Worm (Caenorhabditis elegans) whole organism, young adult: Measurements from ENCODE around the gene lbp-9.

Source experiments
- B0261.1 ChIP-seq: sonication (generic microtip); optimal IDR thresholded peaks from 2 replicates; lab custom pipeline; 2016; ENCODE audit warnings: mild to moderate bottlenecking, missing genetic modification characterization, moderate library complexity, missing compliant biosample characterization
- F22D6.2 ChIP-seq: sonication (generic microtip); optimal IDR thresholded peaks from 2 replicates; lab custom pipeline; 2016; ENCODE audit warnings: mild to moderate bottlenecking, missing genetic modification characterization, missing compliant biosample characterization
- F33H1.4 ChIP-seq: fragments of 200-800 bp; sonication (Bioruptor generic); IDR thresholded peaks from 2 replicates; pipeline ENCODE4 v1.3.6; 2022; ENCODE audit warnings: missing genetic modification reagents, missing genetic modification characterization, missing compliant biosample characterization
- K11D2.4 ChIP-seq: fragments of 200-800 bp; sonication (Bioruptor generic); IDR thresholded peaks from 2 replicates; pipeline ENCODE4 v1.3.6; 2022; ENCODE audit warnings: missing genetic modification reagents, missing genetic modification characterization, missing compliant biosample characterization
- Y56A3A.18 ChIP-seq: fragments of 200-800 bp; sonication (Bioruptor generic); IDR thresholded peaks from 2 replicates; pipeline ENCODE4 v1.3.6; 2022; ENCODE audit warnings: missing genetic modification reagents, missing genetic modification characterization, missing compliant biosample characterization
- Y67H2A.10 ChIP-seq: fragments of 200-800 bp; sonication (Bioruptor generic); conservative IDR thresholded peaks from 2 replicates; pipeline ENCODE4 v1.3.6; 2022; ENCODE audit warnings: missing genetic modification reagents, missing genetic modification characterization, missing compliant biosample characterization
- Y79H2A.3 ChIP-seq: fragments of 200-800 bp; sonication (Bioruptor generic); conservative IDR thresholded peaks from 2 replicates; pipeline ENCODE4 v1.3.6; 2022; ENCODE audit warnings: missing genetic modification reagents, missing genetic modification characterization, missing compliant biosample characterization
- athp-1 ChIP-seq: sonication (generic microtip); optimal IDR thresholded peaks from 2 replicates; lab custom pipeline; 2017; ENCODE audit warnings: mild to moderate bottlenecking, missing genetic modification characterization, missing compliant biosample characterization
- attf-3 ChIP-seq: fragments of 200-800 bp; sonication (Bioruptor generic); conservative IDR thresholded peaks from 2 replicates; pipeline ENCODE4 v1.3.6; 2022; ENCODE audit warnings: missing genetic modification reagents, missing genetic modification characterization, missing compliant biosample characterization
- attf-6 ChIP-seq: fragments of 200-800 bp; sonication (Bioruptor generic); IDR thresholded peaks from 2 replicates; pipeline ENCODE4 v1.3.6; 2022; ENCODE audit warnings: missing genetic modification reagents, missing genetic modification characterization, missing compliant biosample characterization
- ceh-100 ChIP-seq: fragments of 200-800 bp; sonication (Bioruptor generic); IDR thresholded peaks from 2 replicates; pipeline ENCODE4 v1.3.6; 2022; ENCODE audit warnings: missing genetic modification reagents, missing genetic modification characterization, missing compliant biosample characterization
- dox-1 ChIP-seq: fragments of 200-800 bp; sonication (Bioruptor generic); IDR thresholded peaks from 2 replicates; pipeline ENCODE4 v1.3.6; 2022; ENCODE audit warnings: missing genetic modification reagents, missing genetic modification characterization, missing compliant biosample characterization
- dpl-1 ChIP-seq: fragments of 150-350 bp; optimal IDR thresholded peaks from 2 replicates; lab custom pipeline; 2014; ENCODE audit warnings: missing biosample characterization, missing genetic modification reagents, missing genetic modification characterization
- ekl-4 ChIP-seq: fragments of 200-800 bp; sonication (Bioruptor generic); IDR thresholded peaks from 2 replicates; pipeline ENCODE4 v1.3.6; 2022; ENCODE audit warnings: missing genetic modification reagents, missing genetic modification characterization, missing compliant biosample characterization
- ets-4 ChIP-seq: fragments of 200-800 bp; sonication (Bioruptor generic); optimal IDR thresholded peaks from 2 replicates; lab custom pipeline; 2018; ENCODE audit warnings: mild to moderate bottlenecking, missing genetic modification characterization, missing compliant biosample characterization
- fkh-3 ChIP-seq: sonication (generic microtip); optimal IDR thresholded peaks from 2 replicates; lab custom pipeline; 2016; ENCODE audit warnings: mild to moderate bottlenecking, missing genetic modification characterization, missing compliant biosample characterization
- hlh-26 ChIP-seq: fragments of 200-800 bp; sonication (Bioruptor generic); conservative IDR thresholded peaks from 2 replicates; pipeline ENCODE4 v1.3.6; 2022; ENCODE audit warnings: missing genetic modification reagents, missing genetic modification characterization, missing compliant biosample characterization
- hmg-20 ChIP-seq: fragments of 200-800 bp; sonication (Bioruptor generic); IDR thresholded peaks from 2 replicates; pipeline ENCODE4 v1.3.6; 2022; ENCODE audit warnings: missing genetic modification reagents, missing genetic modification characterization, missing compliant biosample characterization
- lag-1 ChIP-seq: fragments of 200-800 bp; sonication (Bioruptor generic); IDR thresholded peaks from 2 replicates; pipeline ENCODE4 v1.3.6; 2022; ENCODE audit warnings: missing genetic modification reagents, missing genetic modification characterization, missing compliant biosample characterization
- lin-26 ChIP-seq: fragments of 200-800 bp; sonication (Bioruptor generic); IDR thresholded peaks from 2 replicates; pipeline ENCODE4 v1.3.6; 2022; ENCODE audit warnings: missing genetic modification reagents, missing genetic modification characterization, missing compliant biosample characterization
- lin-54 ChIP-seq: fragments of 200-800 bp; sonication (Bioruptor generic); optimal IDR thresholded peaks from 2 replicates; lab custom pipeline; 2018; ENCODE audit warnings: mild to moderate bottlenecking, missing genetic modification characterization, missing compliant biosample characterization
- madf-10 ChIP-seq: sonication (generic microtip); optimal IDR thresholded peaks from 2 replicates; lab custom pipeline; 2016; ENCODE audit warnings: mild to moderate bottlenecking, missing genetic modification characterization, missing compliant biosample characterization
- madf-3 ChIP-seq: fragments of 200-800 bp; sonication (Bioruptor generic); IDR thresholded peaks from 2 replicates; pipeline ENCODE4 v1.3.6; 2022; ENCODE audit warnings: missing genetic modification reagents, missing genetic modification characterization, missing compliant biosample characterization
- madf-6 ChIP-seq: fragments of 200-800 bp; sonication (Bioruptor generic); IDR thresholded peaks from 2 replicates; pipeline ENCODE4 v1.3.6; 2022; ENCODE audit warnings: missing genetic modification reagents, missing genetic modification characterization, missing compliant biosample characterization
- mcd-1 ChIP-seq: fragments of 200-800 bp; sonication (Bioruptor generic); IDR thresholded peaks from 2 replicates; pipeline ENCODE4 v1.3.6; 2022; ENCODE audit warnings: missing genetic modification reagents, missing genetic modification characterization, missing compliant biosample characterization
- mes-4 ChIP-seq: sonication (generic microtip); optimal IDR thresholded peaks from 2 replicates; lab custom pipeline; 2016; ENCODE audit warnings: missing genotype, missing genetic modification characterization, missing compliant biosample characterization
- mxl-1 ChIP-seq: sonication (generic microtip); optimal IDR thresholded peaks from 2 replicates; lab custom pipeline; 2016; ENCODE audit warnings: missing genetic modification characterization, missing compliant biosample characterization
- nhr-80 ChIP-seq: sonication (generic microtip); optimal IDR thresholded peaks from 2 replicates; lab custom pipeline; 2016; ENCODE audit warnings: missing genetic modification characterization, missing compliant biosample characterization
- nhr-90 ChIP-seq: sonication (generic microtip); optimal IDR thresholded peaks from 2 replicates; lab custom pipeline; 2016; ENCODE audit warnings: missing genotype, mild to moderate bottlenecking, missing genetic modification characterization, missing compliant biosample characterization
- pbrm-1 ChIP-seq: fragments of 200-800 bp; sonication (Bioruptor generic); IDR thresholded peaks from 2 replicates; pipeline ENCODE4 v1.3.6; 2022; ENCODE audit warnings: missing genetic modification reagents, missing genetic modification characterization, missing compliant biosample characterization
- sdz-38 ChIP-seq: sonication (generic microtip); optimal IDR thresholded peaks from 2 replicates; lab custom pipeline; 2016; ENCODE audit warnings: missing genotype, missing genetic modification characterization, missing compliant biosample characterization
- snpc-1.3 ChIP-seq: sonication (generic microtip); optimal IDR thresholded peaks from 2 replicates; lab custom pipeline; 2017; ENCODE audit warnings: missing genetic modification characterization, mild to moderate bottlenecking, missing compliant biosample characterization, antibody characterized with exemption, moderate library complexity, missing genotype, missing genetic modification reagents; ENCODE audit not compliant: insufficient read depth
- snpc-3.4 ChIP-seq: sonication (generic microtip); optimal IDR thresholded peaks from 2 replicates; lab custom pipeline; 2017; ENCODE audit warnings: missing genetic modification characterization, mild to moderate bottlenecking, missing compliant biosample characterization, antibody characterized with exemption, moderate library complexity, missing genotype, missing genetic modification reagents
- sptf-2 ChIP-seq: fragments of 200-800 bp; sonication (Bioruptor generic); optimal IDR thresholded peaks from 2 replicates; lab custom pipeline; 2018; ENCODE audit warnings: mild to moderate bottlenecking, missing genetic modification characterization, missing compliant biosample characterization
- tbp1 ChIP-seq: fragments of 200-800 bp; sonication (Bioruptor generic); optimal IDR thresholded peaks from 2 replicates; lab custom pipeline; 2018; ENCODE audit warnings: mild to moderate bottlenecking, missing genetic modification characterization, missing compliant biosample characterization
- tlf-1 ChIP-seq: fragments of 200-800 bp; sonication (Bioruptor generic); optimal IDR thresholded peaks from 2 replicates; lab custom pipeline; 2018; ENCODE audit warnings: mild to moderate bottlenecking, missing genetic modification characterization, missing compliant biosample characterization
- zfh-2 ChIP-seq: fragments of 200-800 bp; sonication (Bioruptor generic); conservative IDR thresholded peaks from 2 replicates; pipeline ENCODE4 v1.3.6; 2022; ENCODE audit warnings: missing genetic modification reagents, missing genetic modification characterization, missing compliant biosample characterization
- ztf-22 ChIP-seq: fragments of 200-800 bp; sonication (Bioruptor generic); optimal IDR thresholded peaks from 2 replicates; lab custom pipeline; 2018; ENCODE audit warnings: mild to moderate bottlenecking, missing genetic modification characterization, moderate library complexity, missing compliant biosample characterization
- ztf-25 ChIP-seq: fragments of 200-800 bp; sonication (Bioruptor generic); IDR thresholded peaks from 2 replicates; pipeline ENCODE4 v1.3.6; 2022; ENCODE audit warnings: missing genetic modification reagents, missing genetic modification characterization, missing compliant biosample characterization
- ztf-28 ChIP-seq: fragments of 200-800 bp; sonication (Bioruptor generic); IDR thresholded peaks from 2 replicates; pipeline ENCODE4 v1.3.6; 2022; ENCODE audit warnings: missing genetic modification reagents, missing genetic modification characterization, missing compliant biosample characterization
- ztf-6 ChIP-seq: fragments of 200-800 bp; sonication (Bioruptor generic); IDR thresholded peaks from 2 replicates; pipeline ENCODE4 v1.3.6; 2022; ENCODE audit warnings: missing genetic modification reagents, missing genetic modification characterization, missing compliant biosample characterization

The lbp-9 gene

DNA sequence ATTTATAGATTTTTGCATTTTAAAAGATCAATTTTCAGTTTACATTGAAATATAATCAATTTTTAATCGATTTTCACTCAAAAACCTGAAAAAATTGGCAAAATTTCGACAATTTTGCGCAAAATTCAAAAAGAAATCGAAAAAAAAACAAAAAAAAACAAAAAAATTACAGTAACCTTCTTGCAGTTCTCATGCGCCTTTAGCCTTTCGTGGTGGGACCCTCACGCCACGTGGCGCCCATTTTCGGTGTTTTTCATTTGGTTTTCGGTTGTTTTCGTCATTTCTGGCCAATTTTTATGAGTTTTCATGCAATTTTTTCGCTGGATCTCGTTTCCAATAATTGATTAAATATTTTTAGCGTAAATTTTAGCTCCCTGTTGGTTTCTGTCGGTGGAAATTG is 830 bp upstream of the lbp-9 start (continued):
- TF ChIP-seq mcd-1 (GFP tag; lab: Robert Waterston, UW) (no peak), nhr-90 (tag; lab: Kevin White, UChicago) (no peak), snpc-1.3 (tag; lab: Kevin White, UChicago) (peak; percentile 69), ztf-22 (GFP tag; lab: Kevin White, UChicago) (no peak), ztf-28 (no peak), sptf-2 (GFP tag; lab: Kevin White, UChicago) (no peak), ceh-100 (GFP tag; lab: Robert Waterston, UW) (no peak), mes-4 (no peak), dpl-1 (GFP tag; lab: Kevin White, UChicago) (peak; percentile 67), lag-1 (GFP tag; lab: Robert Waterston, UW) (no peak), fkh-3 (no peak)

DNA sequence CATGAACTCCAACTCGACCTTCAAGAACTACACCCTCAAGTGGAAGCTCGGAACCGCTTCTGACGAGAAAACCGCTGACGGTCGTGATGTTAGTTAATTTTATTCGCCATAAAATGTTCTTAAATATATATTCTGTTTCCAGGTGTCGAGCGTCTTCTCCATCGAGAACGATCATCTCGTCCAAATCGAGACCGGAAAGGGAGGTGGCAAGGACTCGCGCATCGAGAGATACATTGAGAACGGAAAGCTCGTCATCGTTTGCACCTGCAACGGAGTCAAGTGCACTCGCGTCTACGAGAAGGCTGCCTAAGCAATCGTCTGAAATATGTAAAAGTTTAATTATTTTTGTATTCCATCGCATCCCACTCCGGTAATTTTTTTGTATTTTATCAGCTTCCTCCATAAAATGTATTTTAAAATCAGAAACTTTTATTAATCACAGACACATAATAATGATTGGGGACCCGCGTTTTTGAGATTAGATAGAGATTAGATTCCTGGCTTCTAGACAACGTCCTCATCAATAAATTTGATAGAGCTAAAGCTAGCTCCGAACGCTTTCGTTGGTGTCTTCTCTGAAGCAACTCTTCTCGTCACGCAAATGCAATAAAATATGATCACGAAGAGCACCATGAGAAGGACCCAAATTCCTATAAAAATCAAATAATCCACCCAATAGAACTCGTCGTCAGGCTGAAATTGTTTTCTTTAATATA is 637 bp downstream of the lbp-9 start:
- TF ChIP-seq snpc-3.4 (tag; lab: Kevin White, UChicago) (peak; percentile 13), K11D2.4 (GFP tag; lab: Robert Waterston, UW) (no peak), hlh-26 (no peak), ztf-25 (no peak), attf-6 (GFP tag; lab: Robert Waterston, UW) (0 out of 2 replicates have a peak, but pooled peaks have one; percentile 40), attf-3 (GFP tag; lab: Robert Waterston, UW) (no peak), F33H1.4 (GFP tag; lab: Robert Waterston, UW) (0 out of 2 replicates have a peak, but pooled peaks have one; percentile 7), ets-4 (GFP tag; lab: Kevin White, UChicago) (no peak), tbp1 (GFP tag; lab: Kevin White, UChicago) (peak; percentile 8), madf-3 (peak; percentile 52; the same call in 1 of the 2 replicates), dox-1 (GFP tag; lab: Robert Waterston, UW) (peak; percentile 32; the same call in 1 of the 2 replicates), mxl-1 (tag; lab: Kevin White, UChicago) (peak; percentile 8), zfh-2 (GFP tag; lab: Robert Waterston, UW) (peak; percentile 62), lin-26 (GFP tag; lab: Robert Waterston, UW) (peak; percentile 7; the same call in 1 of the 2 replicates), snpc-1.3 (tag; lab: Kevin White, UChicago) (peak; percentile 28), ekl-4 (peak; percentile 58), madf-6 (peak; percentile 50), madf-10 (no peak), sdz-38 (tag; lab: Kevin White, UChicago) (no peak)

DNA sequence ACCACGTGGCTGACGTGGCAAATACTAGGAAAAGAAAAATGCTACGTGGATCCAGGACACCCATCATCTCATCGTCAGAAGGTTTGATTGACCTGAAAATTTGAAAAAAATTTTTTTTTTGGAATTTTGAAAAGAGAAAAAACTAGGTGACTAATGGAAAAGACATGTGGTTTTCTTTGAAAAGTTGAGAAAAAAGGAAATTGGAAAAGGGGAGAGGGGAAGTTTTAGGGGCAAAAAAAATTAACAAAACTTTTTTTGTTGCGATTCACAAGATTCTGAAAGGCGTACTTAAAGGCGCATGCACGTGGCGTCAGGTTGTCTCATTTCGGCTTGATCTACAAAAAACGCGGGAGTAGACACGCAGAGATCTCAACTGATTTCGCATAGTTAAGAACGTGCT is 4.6 kb downstream of the lbp-9 start, which contains the start of gene Y40B10A.9:
Gene Y40B10A.9, minus strand, starts transcription at position 101 of the 400 bp plus-strand sequence.
- no peak for TF ChIP-seq B0261.1 (tag; lab: Kevin White, UChicago)
- no peak for TF ChIP-seq nhr-80
- no peak for TF ChIP-seq dpl-1 (GFP tag; lab: Kevin White, UChicago)
- TF ChIP-seq Y67H2A.10: no peak
- no peak for TF ChIP-seq tlf-1
- no peak for TF ChIP-seq ztf-6
- no peak for TF ChIP-seq lin-54 (GFP tag; lab: Kevin White, UChicago)
- TF ChIP-seq ets-4 (GFP tag; lab: Kevin White, UChicago): no peak
- TF ChIP-seq pbrm-1 (GFP tag; lab: Robert Waterston, UW): no peak
- TF ChIP-seq F22D6.2 (tag; lab: Kevin White, UChicago): no peak
- TF ChIP-seq Y56A3A.18: no peak
- no peak for TF ChIP-seq madf-6
- no peak for TF ChIP-seq madf-3
- TF ChIP-seq hmg-20 (GFP tag; lab: Robert Waterston, UW): no peak
- TF ChIP-seq tbp1 (GFP tag; lab: Kevin White, UChicago): no peak
- no peak for TF ChIP-seq K11D2.4 (GFP tag; lab: Robert Waterston, UW)
- TF ChIP-seq mxl-1 (tag; lab: Kevin White, UChicago): no peak
- TF ChIP-seq mcd-1 (GFP tag; lab: Robert Waterston, UW): no peak
- TF ChIP-seq athp-1: no peak
- TF ChIP-seq Y79H2A.3 (GFP tag; lab: Robert Waterston, UW): no peak
